Worm (Caenorhabditis elegans) whole organism, L4 larva: ENCODE results near the gene col-103.
A peak's percentile ranks its signal among the peaks of the same experiment; 100 is the strongest.

Experiments
- F26F4.8 ChIP-seq: fragments of 200-800 bp; sonication (Bioruptor generic); conservative IDR thresholded peaks from 2 replicates; pipeline ENCODE4 v1.3.6; 2022; ENCODE audit warnings: missing genetic modification characterization, missing compliant biosample characterization
- F44E2.7 ChIP-seq: fragments of 200-800 bp; sonication (Bioruptor generic); IDR thresholded peaks from 2 replicates; pipeline ENCODE4 v2.1.2; 2022; ENCODE audit warnings: missing genetic modification characterization, missing compliant biosample characterization
- F49E8.2 ChIP-seq: sonication (generic microtip); optimal IDR thresholded peaks from 2 replicates; lab custom pipeline; 2016; ENCODE audit warnings: missing compliant biosample characterization, mild to moderate bottlenecking, missing genetic modification characterization, borderline replicate concordance
- T20F7.1 ChIP-seq: fragments of 200-800 bp; sonication (Bioruptor generic); optimal IDR thresholded peaks from 2 replicates; lab custom pipeline; 2018; ENCODE audit warnings: mild to moderate bottlenecking, missing genetic modification characterization, missing compliant biosample characterization
- T26A8.4 ChIP-seq: fragments of 200-800 bp; sonication (Bioruptor generic); IDR thresholded peaks from 2 replicates; pipeline ENCODE4 v1.3.6; 2022; ENCODE audit warnings: missing genetic modification characterization, missing compliant biosample characterization
- Y48G9A.11 ChIP-seq: fragments of 200-800 bp; sonication (Bioruptor generic); IDR thresholded peaks from 2 replicates; pipeline ENCODE4 v1.3.6; 2022; ENCODE audit warnings: missing genetic modification reagents, missing genetic modification characterization, missing compliant biosample characterization
- Y5F2A.4 ChIP-seq: fragments of 200-800 bp; sonication (Bioruptor generic); optimal IDR thresholded peaks from 2 replicates; lab custom pipeline; 2018; ENCODE audit warnings: mild to moderate bottlenecking, missing genetic modification characterization, missing compliant biosample characterization
- aha-1 ChIP-seq: fragments of 150-350 bp; peaks from one replicate; lab custom pipeline; 2014; ENCODE audit warnings: missing biosample characterization, missing genetic modification characterization
- aly-2 ChIP-seq: sonication (generic microtip); optimal IDR thresholded peaks from 2 replicates; lab custom pipeline; 2018; ENCODE audit warnings: missing biosample characterization, missing genetic modification characterization
- ama-1 ChIP-seq: fragments of 150-350 bp; optimal IDR thresholded peaks from 2 replicates; lab custom pipeline; 2014; ENCODE audit warnings: inconsistent platforms, mixed read lengths
- attf-4 ChIP-seq: sonication (generic microtip); optimal IDR thresholded peaks from 3 replicates; lab custom pipeline; 2017; ENCODE audit warnings: missing biosample characterization, missing genetic modification characterization
- ceh-28 ChIP-seq: fragments of 150-350 bp; optimal IDR thresholded peaks from 2 replicates; lab custom pipeline; 2014; ENCODE audit warnings: missing biosample characterization, missing genetic modification reagents, missing genetic modification characterization
- ceh-62 ChIP-seq: sonication (generic microtip); optimal IDR thresholded peaks from 2 replicates; lab custom pipeline; 2017; ENCODE audit warnings: missing biosample characterization, missing genetic modification characterization
- ceh-82 ChIP-seq: sonication (generic microtip); optimal IDR thresholded peaks from 2 replicates; lab custom pipeline; 2017; ENCODE audit warnings: missing biosample characterization, missing genetic modification characterization
- ces-1 ChIP-seq: fragments of 150-350 bp; sonication (generic microtip); optimal IDR thresholded peaks from 4 replicates; lab custom pipeline; 2014; ENCODE audit warnings: missing biosample characterization, missing genetic modification reagents, missing genetic modification characterization
- daf-12 ChIP-seq: fragments of 150-350 bp; optimal IDR thresholded peaks from 2 replicates; lab custom pipeline; 2014; ENCODE audit warnings: missing biosample characterization, missing genetic modification reagents, missing genetic modification characterization
- daf-16 ChIP-seq, 3 experiments: sonication (generic microtip); optimal IDR thresholded peaks; 2 replicates each; lab custom pipeline; 2016 to 2017; ENCODE audit warnings: missing genetic modification characterization in 3 of 3, missing genetic modification reagents in 3 of 3, mild to moderate bottlenecking in 2 of 3, missing compliant biosample characterization in 2 of 3, missing biosample characterization in 1 of 3, moderate library complexity in 1 of 3
- daf-19 ChIP-seq: fragments of 200-800 bp; sonication (Bioruptor generic); conservative IDR thresholded peaks from 2 replicates; pipeline ENCODE4 v1.3.6; 2022; ENCODE audit warnings: missing genetic modification characterization, missing compliant biosample characterization
- dmd-6 ChIP-seq: fragments of 200-800 bp; sonication (Bioruptor generic); IDR thresholded peaks from 2 replicates; pipeline ENCODE4 v1.3.6; 2022; ENCODE audit warnings: missing genetic modification reagents, missing genetic modification characterization, missing compliant biosample characterization
- dpl-1 ChIP-seq: fragments of 150-350 bp; optimal IDR thresholded peaks from 2 replicates; lab custom pipeline; 2014; ENCODE audit warnings: missing biosample characterization, missing genetic modification reagents, missing genetic modification characterization
- fkh-10 ChIP-seq: fragments of 150-350 bp; optimal IDR thresholded peaks from 2 replicates; lab custom pipeline; 2014; ENCODE audit warnings: missing biosample characterization, missing genetic modification reagents, missing genetic modification characterization
- gei-8 ChIP-seq: fragments of 200-800 bp; sonication (Bioruptor generic); optimal IDR thresholded peaks from 2 replicates; lab custom pipeline; 2018; ENCODE audit warnings: mild to moderate bottlenecking, missing genetic modification characterization, missing compliant biosample characterization
- hlh-11 ChIP-seq: fragments of 200-800 bp; sonication (Bioruptor generic); optimal IDR thresholded peaks from 2 replicates; lab custom pipeline; 2018; ENCODE audit warnings: mild to moderate bottlenecking, missing genetic modification characterization, missing compliant biosample characterization
- lin-13 ChIP-seq: fragments of 150-350 bp; optimal IDR thresholded peaks from 2 replicates; lab custom pipeline; 2014; ENCODE audit warnings: missing biosample characterization, missing genetic modification reagents, missing genetic modification characterization
- lin-29 ChIP-seq: fragments of 200-800 bp; sonication (Bioruptor generic); IDR thresholded peaks from 2 replicates; pipeline ENCODE4 v1.3.6; 2022; ENCODE audit warnings: missing genetic modification reagents, missing genetic modification characterization, missing compliant biosample characterization
- lin-38 ChIP-seq: fragments of 200-800 bp; sonication (Bioruptor generic); IDR thresholded peaks from 2 replicates; pipeline ENCODE4 v1.3.6; 2022; ENCODE audit warnings: missing genetic modification reagents, missing genetic modification characterization, missing compliant biosample characterization
- lir-3 ChIP-seq: sonication (generic microtip); optimal IDR thresholded peaks from 2 replicates; lab custom pipeline; 2016; ENCODE audit warnings: mild to moderate bottlenecking, missing genetic modification characterization, missing compliant biosample characterization
- madf-5 ChIP-seq, 2 experiments: fragments of 200-800 bp; sonication (Bioruptor generic); IDR thresholded peaks; 2 replicates each; pipeline ENCODE4 v1.3.6; 2022; ENCODE audit warnings: missing compliant biosample characterization in 2 of 2, missing genetic modification characterization in 2 of 2
- madf-9 ChIP-seq: fragments of 200-800 bp; sonication (Bioruptor generic); conservative IDR thresholded peaks from 2 replicates; pipeline ENCODE4 v1.3.6; 2022; ENCODE audit warnings: missing genetic modification reagents, missing genetic modification characterization, missing compliant biosample characterization
- mes-2 ChIP-seq: sonication (generic microtip); optimal IDR thresholded peaks from 2 replicates; lab custom pipeline; 2016; ENCODE audit warnings: missing genotype, mild to moderate bottlenecking, missing genetic modification characterization, missing compliant biosample characterization; ENCODE audit not compliant: poor library complexity, severe bottlenecking
- nhr-28 ChIP-seq: fragments of 150-350 bp; optimal IDR thresholded peaks from 2 replicates; lab custom pipeline; 2014; ENCODE audit warnings: missing biosample characterization, missing genetic modification characterization
- pqm-1 ChIP-seq: sonication (generic microtip); optimal IDR thresholded peaks from 2 replicates; lab custom pipeline; 2017; ENCODE audit warnings: missing biosample characterization, missing genetic modification characterization
- spr-3 ChIP-seq: fragments of 200-800 bp; sonication (Bioruptor generic); optimal IDR thresholded peaks from 2 replicates; lab custom pipeline; 2018; ENCODE audit warnings: mild to moderate bottlenecking, missing genetic modification characterization, missing compliant biosample characterization
- unc-130 ChIP-seq: sonication (generic microtip); optimal IDR thresholded peaks from 2 replicates; lab custom pipeline; 2016; ENCODE audit warnings: missing genetic modification reagents, missing genetic modification characterization, missing compliant biosample characterization
- zfp-2 ChIP-seq: sonication (generic microtip); optimal IDR thresholded peaks from 2 replicates; lab custom pipeline; 2016; ENCODE audit warnings: mild to moderate bottlenecking, missing genetic modification characterization, missing compliant biosample characterization
- zfp-3 ChIP-seq: fragments of 200-800 bp; sonication (Bioruptor generic); conservative IDR thresholded peaks from 2 replicates; pipeline ENCODE4 v1.3.6; 2022; ENCODE audit warnings: missing genetic modification reagents, missing genetic modification characterization, missing compliant biosample characterization

col-103 gene

DNA sequence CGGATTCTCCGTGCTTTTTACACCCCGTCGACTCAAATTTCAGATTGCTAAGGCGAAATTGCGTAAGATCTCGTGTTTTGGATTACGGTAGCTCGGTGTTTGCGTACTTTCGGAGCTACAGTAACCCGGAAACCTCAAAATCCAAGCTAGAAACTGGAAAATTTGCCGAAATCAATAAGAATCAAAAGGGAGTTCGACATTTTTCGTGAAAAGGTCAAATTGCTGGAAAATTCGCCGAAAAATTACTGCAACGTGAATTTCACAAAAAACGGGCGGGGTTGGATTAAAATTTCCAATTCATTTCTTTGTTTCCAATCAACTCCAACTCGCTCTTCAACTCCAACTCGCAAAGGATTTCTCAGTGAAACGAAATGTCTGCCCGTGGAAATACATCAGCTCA lies 24.3 kb upstream of the col-103 start, which contains the start of gene F56B3.6:
TSS of gene F56B3.6 (plus strand) at position 301 of the 400 bp plus-strand sequence.
- TF ChIP-seq daf-19 (GFP tag; lab: Robert Waterston, UW) (no peak), ces-1 (no peak), dpl-1 (GFP tag; lab: Kevin White, UChicago) (no peak), fkh-10 (GFP tag; lab: Kevin White, UChicago) (no peak), ama-1 (lab: Kevin White, UChicago) (no peak), F26F4.8 (no peak), lir-3 (tag; lab: Kevin White, UChicago) (no peak), ceh-62 (tag; lab: Kevin White, UChicago) (no peak), attf-4 (tag; lab: Kevin White, UChicago) (no peak), spr-3 (no peak), hlh-11 (tag; lab: Kevin White, UChicago) (no peak), madf-9 (no peak)
- TF ChIP-seq, all 104 proteins: peak for 0

DNA sequence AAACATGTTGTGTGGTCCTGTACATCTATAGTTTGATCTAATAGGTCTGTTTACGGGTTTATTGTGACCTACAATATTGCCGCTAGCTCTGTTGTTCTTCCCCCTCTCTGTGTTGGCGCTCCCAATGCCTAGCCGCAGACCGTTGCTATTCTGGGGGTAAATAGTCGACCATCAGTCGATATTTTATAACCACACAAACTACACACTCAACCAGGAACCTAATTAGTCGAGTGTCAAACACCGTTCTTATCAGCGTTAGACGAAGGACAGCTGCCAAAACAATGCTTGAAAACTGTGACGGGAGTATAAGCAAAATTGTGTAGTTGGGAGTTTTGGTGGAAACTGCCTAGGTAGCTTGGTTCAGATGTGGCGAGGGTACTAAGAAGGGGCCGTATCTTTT lies 18.9 kb upstream of the col-103 start:
- TF ChIP-seq ceh-82 (tag; lab: Kevin White, UChicago) (no peak), dmd-6 (GFP tag; lab: Robert Waterston, UW) (peak; percentile 39; the same call in 1 of the 2 replicates), F49E8.2 (no peak), daf-16 (GFP tag; optimal IDR thresholded peaks at IDR 0.05; lab: Kevin White, UChicago) (no peak), daf-16 (tag; optimal IDR thresholded peaks at IDR 0.05; lab: Kevin White, UChicago) (peak; percentile 81), mes-2 (tag; lab: Kevin White, UChicago) (no peak), lin-13 (GFP tag; lab: Kevin White, UChicago) (no peak), madf-5 (GFP tag; IDR thresholded peaks at IDR 0.05; lab: Robert Waterston, UW) (no peak), F44E2.7 (no peak)

ce11 chrIV:778484-778883 lies 15.0 kb upstream of the col-103 start, which contains the start of gene ugt-52:
ugt-52 (plus strand) TSS chrIV:778784.
- no peak for TF ChIP-seq zfp-3
- TF ChIP-seq daf-16 (GFP tag; optimal IDR thresholded peaks at IDR 0.05; lab: Kevin White, UChicago): no peak
- peak; percentile 41 for TF ChIP-seq daf-16 (tag; optimal IDR thresholded peaks at IDR 0.05; lab: Kevin White, UChicago)
- TF ChIP-seq ceh-28 (tag; lab: Kevin White, UChicago): no peak
- no peak for TF ChIP-seq daf-12 (tag; lab: Kevin White, UChicago)
- TF ChIP-seq Y5F2A.4 (GFP tag; lab: Kevin White, UChicago): no peak
- TF ChIP-seq nhr-28 (tag; lab: Kevin White, UChicago): peak; percentile 12
- no peak for TF ChIP-seq zfp-2 (tag; lab: Kevin White, UChicago)
- TF ChIP-seq pqm-1 (tag; lab: Kevin White, UChicago): no peak

ce11 chrIV:773580-773979 lies 10.1 kb upstream of the col-103 start:
- TF ChIP-seq spr-3 (no peak), T26A8.4 (GFP tag; lab: Robert Waterston, UW) (no peak), Y48G9A.11 (GFP tag; lab: Robert Waterston, UW) (no peak), aly-2 (tag; lab: Kevin White, UChicago) (no peak), unc-130 (GFP tag; lab: Kevin White, UChicago) (no peak), aha-1 (no peak)

DNA sequence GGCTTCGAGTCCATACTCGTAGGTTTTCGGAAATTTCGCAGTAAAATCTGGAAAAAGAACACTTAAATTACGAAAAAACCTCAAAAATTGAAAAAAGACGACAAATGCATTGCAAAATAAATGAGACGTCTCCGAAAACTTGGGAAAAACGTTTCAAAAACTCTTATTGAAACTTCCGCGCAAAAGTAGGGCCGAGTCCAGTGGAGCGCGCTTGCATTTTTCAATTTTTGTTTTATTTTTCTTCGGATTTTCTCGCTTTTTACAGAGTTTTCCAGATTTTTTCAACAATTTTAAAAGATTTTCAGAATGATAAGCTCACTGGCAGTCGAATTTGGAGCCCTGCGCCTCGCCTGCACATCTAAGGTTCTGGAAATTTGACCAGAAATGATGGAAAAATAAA lies 9.5 kb upstream of the col-103 start, which contains the start of gene mrpl-2:
TSS of gene mrpl-2 (plus strand) at position 307 of the 400 bp plus-strand sequence.
- TF ChIP-seq mes-2 (tag; lab: Kevin White, UChicago): peak; percentile 33
- TF ChIP-seq dpl-1 (GFP tag; lab: Kevin White, UChicago): peak; percentile 76
- no peak for TF ChIP-seq gei-8 (GFP tag; lab: Kevin White, UChicago)
- peak; percentile 90 for TF ChIP-seq lin-38 (GFP tag; lab: Robert Waterston, UW)
- no peak for TF ChIP-seq T20F7.1 (GFP tag; lab: Kevin White, UChicago)
- no peak for TF ChIP-seq hlh-11 (tag; lab: Kevin White, UChicago)
- TF ChIP-seq lin-29 (GFP tag; lab: Robert Waterston, UW): no peak
